Worm (Caenorhabditis elegans) whole organism, L3 larva: Measurements from ENCODE around the gene F02E8.4.

Experiments used
- fkh-10 ChIP-seq: sonication (generic microtip); optimal IDR thresholded peaks from 2 replicates; lab custom pipeline; 2017; ENCODE audit warnings: missing biosample characterization, missing genetic modification reagents, missing genetic modification characterization
- jun-1 ChIP-seq: fragments of 150-350 bp; optimal IDR thresholded peaks from 2 replicates; lab custom pipeline; 2014; ENCODE audit warnings: missing biosample characterization, missing genetic modification reagents, missing genetic modification characterization
- snpc-4 ChIP-seq: fragments of 150-350 bp; optimal IDR thresholded peaks from 2 replicates; lab custom pipeline; 2014; ENCODE audit warnings: missing biosample characterization, missing genetic modification characterization

DNA sequence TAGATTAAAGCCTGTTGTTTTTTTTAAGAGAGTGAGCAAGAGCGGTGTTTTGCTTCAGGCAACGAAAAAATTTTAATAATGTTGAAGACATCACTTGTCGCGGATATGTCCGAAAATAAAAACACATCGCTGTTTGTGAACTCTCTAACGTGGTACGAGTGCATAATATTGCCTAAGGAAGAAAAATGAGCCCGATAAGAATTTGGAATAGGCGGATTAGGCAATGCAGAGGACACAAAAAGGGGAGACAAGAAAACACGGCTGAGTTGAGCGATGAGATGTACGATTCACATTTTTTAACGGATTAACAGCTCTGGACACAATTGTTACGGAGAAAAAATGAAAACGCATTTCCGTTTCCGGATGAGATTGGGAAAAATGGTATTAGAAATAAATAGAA lies 26.5 kb upstream of the F02E8.4 start:
- TF ChIP-seq jun-1 (tag; lab: Kevin White, UChicago) (no peak), snpc-4 (tag; lab: Kevin White, UChicago) (no peak), fkh-10 (no peak)
